Worm (Caenorhabditis elegans) whole organism, late embryonic: ENCODE results near the gene T28A11.13.

Experiments
- C08G9.2 ChIP-seq: sonication (generic microtip); optimal IDR thresholded peaks from 2 replicates; lab custom pipeline; 2016; ENCODE audit warnings: mild to moderate bottlenecking, missing genetic modification characterization, moderate library complexity, missing compliant biosample characterization
- C38D4.7 ChIP-seq: fragments of 200-800 bp; sonication (Bioruptor generic); optimal IDR thresholded peaks from 2 replicates; lab custom pipeline; 2018; ENCODE audit warnings: mild to moderate bottlenecking, missing genetic modification characterization, moderate library complexity, missing compliant biosample characterization
- F13H6.1 ChIP-seq: sonication (generic microtip); optimal IDR thresholded peaks from 2 replicates; lab custom pipeline; 2016; ENCODE audit warnings: missing genetic modification characterization, missing compliant biosample characterization
- ceh-14 ChIP-seq: sonication (generic microtip); optimal IDR thresholded peaks from 2 replicates; lab custom pipeline; 2016; ENCODE audit warnings: missing genotype, missing genetic modification characterization, missing compliant biosample characterization
- ceh-19 ChIP-seq: fragments of 200-800 bp; sonication (Bioruptor generic); optimal IDR thresholded peaks from 2 replicates; lab custom pipeline; 2018; ENCODE audit warnings: mild to moderate bottlenecking, missing genetic modification characterization, missing compliant biosample characterization
- ceh-2 ChIP-seq: sonication (generic microtip); optimal IDR thresholded peaks from 2 replicates; lab custom pipeline; 2016; ENCODE audit warnings: missing genotype, missing genetic modification characterization, missing compliant biosample characterization
- ceh-22 ChIP-seq: sonication (generic microtip); optimal IDR thresholded peaks from 2 replicates; lab custom pipeline; 2017; ENCODE audit warnings: missing biosample characterization, missing genetic modification characterization
- ceh-31 ChIP-seq: sonication (generic microtip); optimal IDR thresholded peaks from 2 replicates; lab custom pipeline; 2016; ENCODE audit warnings: missing genetic modification characterization, missing compliant biosample characterization
- ceh-9 ChIP-seq: sonication (generic microtip); optimal IDR thresholded peaks from 2 replicates; lab custom pipeline; 2016; ENCODE audit warnings: mild to moderate bottlenecking, missing genetic modification characterization, inconsistent platforms, missing compliant biosample characterization
- elt-2 ChIP-seq: sonication (generic microtip); optimal IDR thresholded peaks from 2 replicates; lab custom pipeline; 2016; ENCODE audit warnings: missing genetic modification reagents, missing genetic modification characterization, missing compliant biosample characterization
- eyg-1 ChIP-seq: sonication (generic microtip); optimal IDR thresholded peaks from 2 replicates; lab custom pipeline; 2016; ENCODE audit warnings: missing genotype, missing genetic modification characterization, missing compliant biosample characterization
- fkh-6 ChIP-seq: sonication (generic microtip); optimal IDR thresholded peaks from 2 replicates; lab custom pipeline; 2016; ENCODE audit warnings: missing genetic modification characterization, missing compliant biosample characterization
- gmeb-2 ChIP-seq: sonication (generic microtip); optimal IDR thresholded peaks from 2 replicates; lab custom pipeline; 2016; ENCODE audit warnings: missing genetic modification characterization, inconsistent platforms, missing compliant biosample characterization
- hlh-6 ChIP-seq: sonication (generic microtip); optimal IDR thresholded peaks from 2 replicates; lab custom pipeline; 2016; ENCODE audit warnings: missing genotype, missing genetic modification characterization, missing compliant biosample characterization
- lim-6 ChIP-seq: sonication (generic microtip); optimal IDR thresholded peaks from 2 replicates; lab custom pipeline; 2016; ENCODE audit warnings: missing genetic modification characterization, missing compliant biosample characterization
- lin-11 ChIP-seq: fragments of 200-800 bp; sonication (Bioruptor generic); optimal IDR thresholded peaks from 2 replicates; lab custom pipeline; 2018; ENCODE audit warnings: mild to moderate bottlenecking, missing genetic modification characterization, missing compliant biosample characterization
- mec-3 ChIP-seq: sonication (generic microtip); optimal IDR thresholded peaks from 2 replicates; lab custom pipeline; 2016; ENCODE audit warnings: borderline replicate concordance, missing genetic modification characterization, missing compliant biosample characterization
- nhr-232 ChIP-seq: sonication (generic microtip); optimal IDR thresholded peaks from 2 replicates; lab custom pipeline; 2016; ENCODE audit warnings: missing genetic modification characterization, missing compliant biosample characterization
- npax-4 ChIP-seq: sonication (generic microtip); optimal IDR thresholded peaks from 2 replicates; lab custom pipeline; 2016; ENCODE audit warnings: missing genetic modification characterization, missing compliant biosample characterization
- pat-9 ChIP-seq: fragments of 200-800 bp; sonication (Bioruptor generic); optimal IDR thresholded peaks from 2 replicates; lab custom pipeline; 2018; ENCODE audit warnings: mild to moderate bottlenecking, missing genetic modification characterization, moderate library complexity, missing compliant biosample characterization
- pax-1 ChIP-seq: fragments of 150-350 bp; optimal IDR thresholded peaks from 2 replicates; lab custom pipeline; 2014; ENCODE audit warnings: missing biosample characterization, missing genetic modification characterization
- pha-4 ChIP-seq: fragments of 150-350 bp; optimal IDR thresholded peaks from 2 replicates; lab custom pipeline; 2018; ENCODE audit warnings: missing biosample characterization, missing genetic modification reagents, missing genetic modification characterization
- ref-2 ChIP-seq: sonication (generic microtip); optimal IDR thresholded peaks from 2 replicates; lab custom pipeline; 2016; ENCODE audit warnings: missing genetic modification characterization, missing compliant biosample characterization
- rnt-1 ChIP-seq: sonication (generic microtip); optimal IDR thresholded peaks from 2 replicates; lab custom pipeline; 2016; ENCODE audit warnings: missing genetic modification characterization, missing compliant biosample characterization
- syd-9 ChIP-seq: sonication (generic microtip); optimal IDR thresholded peaks from 2 replicates; lab custom pipeline; 2016; ENCODE audit warnings: mild to moderate bottlenecking, missing genetic modification characterization, moderate library complexity, missing compliant biosample characterization
- tbx-2 ChIP-seq: sonication (generic microtip); optimal IDR thresholded peaks from 2 replicates; lab custom pipeline; 2016; ENCODE audit warnings: missing genetic modification characterization, missing compliant biosample characterization
- tbx-7 ChIP-seq: sonication (generic microtip); optimal IDR thresholded peaks from 2 replicates; lab custom pipeline; 2016; ENCODE audit warnings: missing genotype, missing genetic modification characterization, missing compliant biosample characterization
- unc-3 ChIP-seq, 2 experiments: fragments of 200-800 bp in 1 of 2; sonication (Bioruptor generic) in 1 of 2; sonication (generic microtip) in 1 of 2; conservative IDR thresholded peaks in 1 of 2; optimal IDR thresholded peaks in 1 of 2; 2 replicates each; pipeline versions ENCODE4 v1.3.6 to Lab custom; 2016 to 2022; ENCODE audit warnings: missing compliant biosample characterization in 2 of 2, missing genetic modification characterization in 2 of 2, missing genetic modification reagents in 1 of 2
- unc-55 ChIP-seq: sonication (generic microtip); optimal IDR thresholded peaks from 2 replicates; lab custom pipeline; 2017; ENCODE audit warnings: missing biosample characterization, missing genetic modification reagents, missing genetic modification characterization
- unc-86 ChIP-seq: sonication (generic microtip); optimal IDR thresholded peaks from 2 replicates; lab custom pipeline; 2016; ENCODE audit warnings: missing genetic modification characterization, missing compliant biosample characterization
- zip-5 ChIP-seq: sonication (generic microtip); optimal IDR thresholded peaks from 2 replicates; lab custom pipeline; 2016; ENCODE audit warnings: missing genetic modification characterization, missing compliant biosample characterization

T28A11.13 gene

DNA sequence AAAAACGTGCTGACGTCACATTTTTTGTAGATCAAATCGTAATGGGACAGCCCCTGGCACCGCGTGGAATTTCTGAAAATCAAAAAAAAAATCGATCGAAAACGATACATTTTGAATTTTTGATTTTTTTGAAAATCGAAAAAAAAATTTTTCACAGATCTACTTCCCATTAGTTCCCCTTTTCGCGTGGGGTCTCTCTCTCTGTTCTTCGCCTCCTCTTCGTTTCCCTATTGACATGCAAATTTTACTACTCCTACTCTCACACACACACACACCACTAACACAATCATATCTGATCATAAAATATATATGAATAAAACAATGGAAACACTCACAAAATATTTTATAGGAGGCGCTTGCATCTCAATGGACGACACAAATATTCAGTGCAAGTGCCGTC, 31.4 kb downstream of the T28A11.13 start:
- TF ChIP-seq ceh-22 (tag; lab: Kevin White, UChicago) (no peak), tbx-2 (peak; percentile 77), elt-2 (peak; percentile 5), tbx-7 (tag; lab: Kevin White, UChicago) (peak; percentile 28), fkh-6 (tag; lab: Kevin White, UChicago) (peak; percentile 27), zip-5 (peak; percentile 64), unc-3 (GFP tag; conservative IDR thresholded peaks at IDR 0.05; lab: Robert Waterston, UW) (no peak), unc-3 (tag; optimal IDR thresholded peaks at IDR 0.05; lab: Kevin White, UChicago) (no peak), ceh-14 (tag; lab: Kevin White, UChicago) (peak; percentile 25), lim-6 (tag; lab: Kevin White, UChicago) (peak; percentile 29), C08G9.2 (tag; lab: Kevin White, UChicago) (peak; percentile 69), ceh-31 (tag; lab: Kevin White, UChicago) (peak; percentile 76), ref-2 (tag; lab: Kevin White, UChicago) (peak; percentile 60), hlh-6 (tag; lab: Kevin White, UChicago) (no peak), ceh-2 (peak; percentile 47), rnt-1 (tag; lab: Kevin White, UChicago) (peak; percentile 12), pha-4 (tag; lab: Kevin White, UChicago) (no peak), C38D4.7 (peak; percentile 26), npax-4 (tag; lab: Kevin White, UChicago) (no peak), ceh-19 (GFP tag; lab: Kevin White, UChicago) (no peak)

DNA sequence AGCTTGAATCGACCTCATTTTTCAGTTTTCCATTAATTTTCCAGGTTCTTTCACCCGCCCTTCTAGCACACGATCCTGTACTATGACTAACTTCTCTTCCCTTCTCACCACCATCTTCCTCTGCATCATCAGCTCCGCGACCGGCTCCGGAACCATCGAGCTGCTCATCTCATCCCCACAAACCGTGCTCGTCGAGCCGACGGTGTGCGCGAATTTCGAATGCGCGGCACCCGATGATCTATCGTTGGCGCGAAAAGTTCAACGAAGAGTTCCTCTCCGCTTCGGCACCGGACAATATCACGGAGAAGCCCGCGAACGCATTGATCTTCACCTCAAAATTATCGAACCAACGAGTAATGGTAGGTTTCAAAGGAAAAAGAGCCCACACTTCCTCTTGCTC, 39.9 kb downstream of the T28A11.13 start, which contains the start of gene apx-1:
Gene apx-1, plus strand, starts transcription at position 50 of the 400 bp plus-strand sequence.
- TF ChIP-seq F13H6.1 (tag; lab: Kevin White, UChicago): no peak
- TF ChIP-seq ceh-9 (tag; lab: Kevin White, UChicago): no peak
- no peak for TF ChIP-seq pax-1

DNA sequence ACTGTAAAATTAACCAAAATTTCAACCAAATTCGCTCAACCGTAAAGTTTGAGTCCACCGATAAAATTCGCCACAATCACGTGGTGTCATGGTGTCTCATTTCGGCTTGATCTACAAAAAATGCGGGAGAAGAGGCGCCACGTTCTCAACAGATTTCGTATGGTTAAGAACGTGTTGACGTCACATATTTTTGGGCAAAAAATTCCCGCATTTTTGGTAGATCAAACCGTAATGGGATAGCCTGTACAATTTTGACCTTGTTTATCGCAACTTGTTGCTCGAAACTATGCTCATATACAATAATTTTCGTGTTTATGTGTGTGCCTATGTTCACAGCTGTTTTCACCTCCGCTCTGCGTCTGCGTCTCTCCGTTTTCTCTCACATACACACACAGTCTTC, 41.1 kb downstream of the T28A11.13 start:
- TF ChIP-seq unc-3 (GFP tag; conservative IDR thresholded peaks at IDR 0.05; lab: Robert Waterston, UW) (no peak), unc-3 (tag; optimal IDR thresholded peaks at IDR 0.05; lab: Kevin White, UChicago) (no peak)

DNA sequence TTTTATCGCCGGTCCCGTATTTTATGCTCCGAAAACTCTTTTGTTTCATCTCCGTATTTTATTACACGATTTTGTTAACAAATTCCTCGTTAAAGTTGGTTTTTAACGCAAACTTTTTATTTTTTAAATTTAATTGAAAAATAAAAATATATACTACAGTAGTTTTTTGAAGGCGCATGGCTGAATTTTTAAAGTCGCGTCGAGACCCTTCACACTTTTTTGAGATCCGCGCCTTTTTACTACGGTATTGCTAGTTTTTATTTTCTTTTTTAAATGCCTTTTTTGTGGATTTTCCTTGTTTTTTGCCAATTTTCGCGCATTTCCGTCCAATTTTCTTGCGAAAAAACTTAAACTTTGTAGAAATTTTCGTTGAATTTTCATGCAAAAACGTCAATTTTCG, 45.6 kb downstream of the T28A11.13 start:
- TF ChIP-seq ceh-31 (tag; lab: Kevin White, UChicago) (no peak), pat-9 (tag; lab: Kevin White, UChicago) (no peak), ceh-22 (tag; lab: Kevin White, UChicago) (no peak), tbx-2 (no peak), unc-86 (no peak), elt-2 (no peak), nhr-232 (tag; lab: Kevin White, UChicago) (no peak), C38D4.7 (no peak), lin-11 (tag; lab: Kevin White, UChicago) (no peak), lim-6 (tag; lab: Kevin White, UChicago) (no peak), unc-55 (GFP tag; lab: Kevin White, UChicago) (no peak), mec-3 (tag; lab: Kevin White, UChicago) (no peak), eyg-1 (no peak), zip-5 (no peak), unc-3 (GFP tag; conservative IDR thresholded peaks at IDR 0.05; lab: Robert Waterston, UW) (no peak), unc-3 (tag; optimal IDR thresholded peaks at IDR 0.05; lab: Kevin White, UChicago) (no peak), gmeb-2 (no peak)

DNA sequence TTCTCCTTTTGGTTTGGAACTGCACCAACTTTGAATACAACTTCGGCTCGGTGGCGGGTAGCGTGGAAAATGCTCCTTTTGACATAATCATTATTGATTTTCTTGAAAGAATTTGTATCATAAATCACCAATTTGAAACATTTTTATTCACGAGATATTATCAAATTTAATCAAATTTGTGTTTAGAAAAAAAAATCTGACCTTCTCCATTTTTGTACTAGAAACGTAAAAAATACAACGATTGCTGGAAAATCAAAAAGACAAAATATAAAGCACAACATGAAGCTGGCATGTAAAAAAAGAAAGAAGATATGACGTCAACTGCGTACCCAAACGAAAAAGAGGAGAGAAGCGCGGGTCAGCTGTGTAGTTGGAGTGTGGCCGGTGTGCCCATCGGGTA, 49.7 kb downstream of the T28A11.13 start, which contains the start of gene K08D9.4:
Gene K08D9.4, minus strand, starts transcription at position 101 of the 400 bp plus-strand sequence.
- TF ChIP-seq unc-55 (GFP tag; lab: Kevin White, UChicago) (no peak), pat-9 (tag; lab: Kevin White, UChicago) (no peak), syd-9 (tag; lab: Kevin White, UChicago) (no peak), npax-4 (tag; lab: Kevin White, UChicago) (no peak)
- TF ChIP-seq, all 69 proteins: peak for 0
